Worm (Caenorhabditis elegans) whole organism, L4/young adult: Measurements from ENCODE around the gene pals-26.

ENCODE experiments used
- W03F9.2 ChIP-seq: fragments of 150-350 bp; optimal IDR thresholded peaks from 2 replicates; lab custom pipeline; 2014; ENCODE audit warnings: missing biosample characterization, missing genetic modification characterization
- dao-5 ChIP-seq: sonication (generic microtip); optimal IDR thresholded peaks from 2 replicates; lab custom pipeline; 2016; ENCODE audit warnings: missing genotype, missing genetic modification characterization, moderate library complexity, missing compliant biosample characterization
- him-1 ChIP-seq: sonication (generic microtip); optimal IDR thresholded peaks from 2 replicates; lab custom pipeline; 2016; ENCODE audit warnings: missing genotype, missing genetic modification reagents, missing genetic modification characterization, missing compliant biosample characterization

ce11 chrIII:4394496-4394895, 19.5 kb downstream of the pals-26 start, which contains the start of gene R07E5.4:
- no peak for TF ChIP-seq W03F9.2 (tag; lab: Kevin White, UChicago)
- no peak for TF ChIP-seq dao-5 (tag; lab: Kevin White, UChicago)
- TF ChIP-seq him-1 (tag; lab: Kevin White, UChicago) = no peak
